Worm (Caenorhabditis elegans): ENCODE results near the gene oac-23.

ce11 chrIV:3859552-3859951 lies 21.7 kb upstream of the oac-23 start:
- no peak for TF ChIP-seq ceh-83 (GFP tag; optimal IDR thresholded peaks at IDR 0.05)
- TF ChIP-seq unc-62 (GFP tag; optimal IDR thresholded peaks at IDR 0.05): no peak
- no peak for TF ChIP-seq sptf-1 (tag; optimal IDR thresholded peaks at IDR 0.05)
- no peak for TF ChIP-seq nhr-76 (tag; optimal IDR thresholded peaks at IDR 0.05)
- TF ChIP-seq mab-5 (tag; optimal IDR thresholded peaks at IDR 0.05): no peak
- TF ChIP-seq ztf-11 (tag; optimal IDR thresholded peaks at IDR 0.05): no peak

All from whole organism, mixed stage, embryonic.